Worm (Caenorhabditis elegans): ENCODE measurements around the gene inx-1.

The inx-1 gene

DNA sequence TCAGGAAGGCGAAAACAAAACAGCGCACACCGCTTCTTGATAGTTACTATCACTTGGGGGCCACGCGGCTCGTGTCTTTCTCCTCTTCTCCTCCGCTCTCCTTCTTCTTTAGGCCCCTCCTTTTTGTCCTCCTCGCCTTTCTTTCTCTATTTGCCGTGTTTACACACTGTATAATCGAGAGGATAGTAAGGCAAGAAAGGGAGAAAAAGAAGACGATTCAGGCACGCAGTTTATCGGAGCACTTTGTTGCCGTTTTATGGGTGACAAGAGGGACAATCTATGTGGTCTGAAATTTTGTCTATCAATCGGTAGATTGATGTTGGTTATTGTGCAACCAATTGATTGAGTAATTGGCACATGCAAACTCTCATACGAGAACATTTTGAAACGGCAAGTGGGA, 24.1 kb downstream of the inx-1 start, which contains the start of gene F14B8.6 (continued):
- no peak for TF ChIP-seq egl-18 (GFP tag; IDR thresholded peaks at IDR 0.05)
- peak; percentile 12 for TF ChIP-seq attf-5 (GFP tag; optimal IDR thresholded peaks at IDR 0.05)

DNA sequence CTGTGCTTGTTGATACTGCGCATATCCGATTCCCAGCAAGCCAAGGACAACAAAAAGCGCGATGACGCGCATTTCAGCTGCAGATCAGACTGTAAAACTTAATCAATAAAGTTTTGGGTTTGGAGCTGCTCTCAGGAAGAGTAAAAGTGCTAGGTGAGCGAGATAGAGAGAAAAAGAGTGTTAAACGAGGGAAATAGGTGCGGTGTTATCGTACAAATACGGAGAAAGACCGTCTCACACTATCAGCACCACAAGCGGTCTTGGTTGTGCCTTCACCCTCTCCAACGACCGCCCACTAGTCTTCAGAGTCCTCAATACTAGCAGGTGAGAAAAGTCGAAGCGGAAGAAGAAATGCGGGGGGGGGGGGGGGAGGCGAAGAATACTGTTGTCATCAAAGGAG, 27.6 kb downstream of the inx-1 start, which contains the start of gene F14B8.5:
F14B8.5 (minus strand) TSS at position 127 of the 400 bp plus-strand sequence.
- TF ChIP-seq dpff-1 (tag; optimal IDR thresholded peaks at IDR 0.05) (no peak), aptf-3 (GFP tag; IDR thresholded peaks at IDR 0.05) (no peak), F23B12.7 (tag; optimal IDR thresholded peaks at IDR 0.05; ENCODE audit: insufficient read depth) (no peak), dox-1 (GFP tag; IDR thresholded peaks at IDR 0.05) (peak; percentile 50; the same call in 1 of the 2 replicates), zim-3 (tag; optimal IDR thresholded peaks at IDR 0.05) (no peak), nhr-90 (tag; optimal IDR thresholded peaks at IDR 0.05) (no peak), nhr-80 (tag; optimal IDR thresholded peaks at IDR 0.05) (peak; percentile 69), chd-7 (tag; optimal IDR thresholded peaks at IDR 0.05) (no peak), B0261.1 (tag; optimal IDR thresholded peaks at IDR 0.05) (no peak), unc-62 (GFP tag; optimal IDR thresholded peaks at IDR 0.05) (no peak), zfh-2 (GFP tag; conservative IDR thresholded peaks at IDR 0.05) (peak; percentile 49; the same call in 1 of the 2 replicates), let-526 (GFP tag; IDR thresholded peaks at IDR 0.05) (no peak), lag-1 (GFP tag; IDR thresholded peaks at IDR 0.05) (no peak), D2030.7 (GFP tag; IDR thresholded peaks at IDR 0.05) (no peak), attf-3 (GFP tag; conservative IDR thresholded peaks at IDR 0.05) (no peak), ama-1 (optimal IDR thresholded peaks at IDR 0.05) (no peak), ama-1 (GFP tag; optimal IDR thresholded peaks at IDR 0.05) (no peak), xnd-1 (tag; optimal IDR thresholded peaks at IDR 0.05) (no peak), hmg-1.2 (GFP tag; IDR thresholded peaks at IDR 0.05) (no peak), F37B4.10 (GFP tag; IDR thresholded peaks at IDR 0.05) (0 out of 2 replicates have a peak, but pooled peaks have one; percentile 50), Y79H2A.3 (GFP tag; conservative IDR thresholded peaks at IDR 0.05) (no peak), Y53F4B.3 (GFP tag; IDR thresholded peaks at IDR 0.05) (no peak), nfyb-1 (GFP tag; IDR thresholded peaks at IDR 0.05) (no peak), mxl-1 (tag; optimal IDR thresholded peaks at IDR 0.05) (no peak), madf-10 (tag; optimal IDR thresholded peaks at IDR 0.05) (no peak), ztf-26 (tag; optimal IDR thresholded peaks at IDR 0.05) (no peak), F33H1.4 (GFP tag; IDR thresholded peaks at IDR 0.05) (no peak), F57C9.4 (tag; optimal IDR thresholded peaks at IDR 0.05) (no peak), tbx-9 (tag; optimal IDR thresholded peaks at IDR 0.05; ENCODE audit: borderline replicate concordance) (no peak), cebp-1 (GFP tag; IDR thresholded peaks at IDR 0.05) (no peak), cebp-1 (tag; optimal IDR thresholded peaks at IDR 0.05) (no peak)

DNA sequence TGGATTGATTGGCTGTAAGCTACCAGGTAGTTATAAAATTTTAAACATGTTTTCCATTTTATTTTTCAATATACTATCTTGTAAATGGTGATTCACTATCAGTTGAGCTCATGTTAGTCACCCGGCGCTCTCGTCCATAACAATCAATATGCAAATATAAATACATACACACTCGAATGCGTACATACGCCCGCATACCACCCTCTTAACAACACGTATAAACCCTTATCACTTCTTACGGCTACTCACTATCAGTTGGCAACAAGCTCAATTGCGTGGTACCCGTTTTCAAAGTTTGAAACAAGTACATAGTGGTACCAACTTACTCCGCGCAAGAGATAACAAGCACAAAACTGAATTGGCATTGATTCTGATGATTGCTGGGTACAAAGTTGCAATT, 29.2 kb downstream of the inx-1 start:
- TF ChIP-seq somi-1 (GFP tag; optimal IDR thresholded peaks at IDR 0.05) = no peak
- peak; percentile 17 for TF ChIP-seq nhr-80 (tag; optimal IDR thresholded peaks at IDR 0.05)
- TF ChIP-seq sdz-38 (tag; optimal IDR thresholded peaks at IDR 0.05) = no peak

DNA sequence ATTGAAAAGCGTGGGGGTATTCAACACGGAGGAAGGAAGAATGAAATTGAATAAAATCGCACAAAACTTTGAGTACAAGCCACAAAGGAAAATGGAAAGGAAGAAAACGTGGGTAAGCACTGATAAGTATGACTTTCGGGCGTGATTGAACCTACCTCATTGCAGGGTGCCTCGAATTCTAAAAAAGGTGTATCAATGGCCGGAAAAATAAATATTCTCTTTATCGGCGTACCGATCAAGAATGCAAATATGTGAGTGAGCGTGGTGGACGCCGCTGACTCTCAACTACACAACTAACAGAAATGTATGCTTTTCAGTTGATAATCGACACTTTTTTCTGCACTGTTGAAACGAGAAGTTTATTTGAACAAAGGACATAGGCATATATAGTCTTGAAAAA, 31.7 kb downstream of the inx-1 start, which contains the start of gene otpl-3:
otpl-3 (minus strand) TSS at position 304 of the 400 bp plus-strand sequence.
- TF ChIP-seq nhr-80 (tag; optimal IDR thresholded peaks at IDR 0.05) (peak; percentile 79), Y56A3A.18 (GFP tag; IDR thresholded peaks at IDR 0.05) (no peak)
